Worm (Caenorhabditis elegans) whole organism, L1 larva: Measurements from ENCODE around the gene C56G2.15.

Experiments
- C16A3.4 ChIP-seq: fragments of 150-350 bp; optimal IDR thresholded peaks from 2 replicates; lab custom pipeline; 2014; ENCODE audit warnings: missing biosample characterization, missing genetic modification characterization
- C34B4.2 ChIP-seq: sonication (generic microtip); optimal IDR thresholded peaks from 2 replicates; lab custom pipeline; 2017; ENCODE audit warnings: mild to moderate bottlenecking, missing genetic modification characterization, missing compliant biosample characterization
- aha-1 ChIP-seq: fragments of 150-350 bp; optimal IDR thresholded peaks from 2 replicates; lab custom pipeline; 2014; ENCODE audit warnings: missing biosample characterization, missing genetic modification characterization
- ama-1 ChIP-seq: fragments of 150-350 bp; optimal IDR thresholded peaks from 2 replicates; lab custom pipeline; 2014
- blmp-1 ChIP-seq: fragments of 150-350 bp; optimal IDR thresholded peaks from 2 replicates; lab custom pipeline; 2014; ENCODE audit warnings: missing biosample characterization, missing genetic modification characterization
- ceh-63 ChIP-seq: fragments of 200-800 bp; sonication (Bioruptor generic); optimal IDR thresholded peaks from 2 replicates; lab custom pipeline; 2018; ENCODE audit warnings: mild to moderate bottlenecking, missing genetic modification characterization, missing compliant biosample characterization
- ceh-8 ChIP-seq: fragments of 200-800 bp; sonication (Bioruptor generic); optimal IDR thresholded peaks from 2 replicates; lab custom pipeline; 2018; ENCODE audit warnings: mild to moderate bottlenecking, missing genetic modification characterization, moderate library complexity, missing compliant biosample characterization
- ceh-88 ChIP-seq: fragments of 200-800 bp; sonication (Bioruptor generic); IDR thresholded peaks from 2 replicates; pipeline ENCODE4 v1.3.6; 2022; ENCODE audit warnings: missing genetic modification characterization, missing compliant biosample characterization
- ces-1 ChIP-seq: fragments of 150-350 bp; optimal IDR thresholded peaks from 2 replicates; lab custom pipeline; 2014; ENCODE audit warnings: missing biosample characterization, missing genetic modification reagents, missing genetic modification characterization
- dpl-1 ChIP-seq, 3 experiments: fragments of 150-350 bp in 2 of 3; sonication (generic microtip) in 1 of 3; optimal IDR thresholded peaks; 2 replicates each; lab custom pipeline; 2014 to 2017; ENCODE audit warnings: missing biosample characterization in 3 of 3, missing genetic modification characterization in 3 of 3, missing genetic modification reagents in 3 of 3
- dsc-1 ChIP-seq: sonication (generic microtip); optimal IDR thresholded peaks from 2 replicates; lab custom pipeline; 2016; ENCODE audit warnings: mild to moderate bottlenecking, missing genetic modification characterization, missing compliant biosample characterization
- efl-3 ChIP-seq: fragments of 200-800 bp; sonication (Bioruptor generic); optimal IDR thresholded peaks from 2 replicates; lab custom pipeline; 2018; ENCODE audit warnings: mild to moderate bottlenecking, missing genetic modification characterization, missing compliant biosample characterization
- elt-2 ChIP-seq: sonication (generic microtip); optimal IDR thresholded peaks from 2 replicates; lab custom pipeline; 2016; ENCODE audit warnings: missing genetic modification characterization, mild to moderate bottlenecking, inconsistent platforms, missing compliant biosample characterization, missing genetic modification reagents
- fkh-10 ChIP-seq: sonication (generic microtip); optimal IDR thresholded peaks from 2 replicates; lab custom pipeline; 2017; ENCODE audit warnings: missing biosample characterization, missing genetic modification reagents, missing genetic modification characterization
- fos-1 ChIP-seq: fragments of 150-350 bp; optimal IDR thresholded peaks from 2 replicates; lab custom pipeline; 2014; ENCODE audit warnings: missing biosample characterization, missing genetic modification characterization
- grh-1 ChIP-seq: fragments of 200-800 bp; sonication (Bioruptor generic); IDR thresholded peaks from 2 replicates; pipeline ENCODE4 v1.3.6; 2022; ENCODE audit warnings: missing genetic modification reagents, missing genetic modification characterization, missing compliant biosample characterization
- hpl-2 ChIP-seq: fragments of 150-350 bp; optimal IDR thresholded peaks from 2 replicates; lab custom pipeline; 2014; ENCODE audit warnings: missing biosample characterization, missing genetic modification reagents, missing genetic modification characterization
- irx-1 ChIP-seq: sonication (generic microtip); optimal IDR thresholded peaks from 2 replicates; lab custom pipeline; 2016; ENCODE audit warnings: missing genetic modification characterization, missing compliant biosample characterization
- isw-1 ChIP-seq: fragments of 200-800 bp; sonication (Bioruptor generic); IDR thresholded peaks from 2 replicates; pipeline ENCODE4 v1.3.6; 2022; ENCODE audit warnings: missing genetic modification characterization, missing compliant biosample characterization
- lin-14 ChIP-seq: fragments of 200-800 bp; sonication (Bioruptor generic); optimal IDR thresholded peaks from 2 replicates; lab custom pipeline; 2018; ENCODE audit warnings: mild to moderate bottlenecking, missing genetic modification characterization, moderate library complexity, missing compliant biosample characterization
- lin-15B ChIP-seq: fragments of 150-350 bp; sonication (generic microtip); optimal IDR thresholded peaks from 3 replicates; lab custom pipeline; 2014; ENCODE audit warnings: missing biosample characterization, missing genetic modification characterization
- lsy-2 ChIP-seq, 2 experiments: fragments of 150-350 bp; optimal IDR thresholded peaks; 2 replicates each; lab custom pipeline; 2014; ENCODE audit warnings: missing biosample characterization in 2 of 2, missing genetic modification characterization in 2 of 2
- mab-9 ChIP-seq: fragments of 200-800 bp; sonication (Bioruptor generic); IDR thresholded peaks from 2 replicates; pipeline ENCODE4 v1.3.6; 2022; ENCODE audit warnings: missing genetic modification reagents, missing genetic modification characterization, missing compliant biosample characterization
- mdl-1 ChIP-seq, 2 experiments: fragments of 150-350 bp; optimal IDR thresholded peaks; 2 replicates each; lab custom pipeline; 2014 to 2017; ENCODE audit warnings: missing biosample characterization in 2 of 2, missing genetic modification characterization in 2 of 2, inconsistent platforms in 1 of 2
- nhr-11 ChIP-seq: fragments of 150-350 bp; optimal IDR thresholded peaks from 2 replicates; lab custom pipeline; 2014; ENCODE audit warnings: missing biosample characterization, missing genetic modification characterization
- nhr-19 ChIP-seq: fragments of 200-800 bp; sonication (Bioruptor generic); conservative IDR thresholded peaks from 2 replicates; pipeline ENCODE4 v1.3.6; 2022; ENCODE audit warnings: missing genetic modification characterization, missing compliant biosample characterization
- nhr-47 ChIP-seq: sonication (generic microtip); optimal IDR thresholded peaks from 2 replicates; lab custom pipeline; 2016; ENCODE audit warnings: mild to moderate bottlenecking, missing genetic modification characterization, moderate library complexity, missing compliant biosample characterization
- nhr-71 ChIP-seq: sonication (generic microtip); optimal IDR thresholded peaks from 2 replicates; lab custom pipeline; 2016; ENCODE audit warnings: mild to moderate bottlenecking, missing genetic modification characterization, moderate library complexity, missing compliant biosample characterization
- nhr-90 ChIP-seq: sonication (generic microtip); optimal IDR thresholded peaks from 2 replicates; lab custom pipeline; 2016; ENCODE audit warnings: mild to moderate bottlenecking, missing genetic modification characterization, missing compliant biosample characterization; ENCODE audit not compliant: poor library complexity
- pag-3 ChIP-seq: sonication (generic microtip); optimal IDR thresholded peaks from 2 replicates; lab custom pipeline; 2017; ENCODE audit warnings: missing genetic modification characterization, mild to moderate bottlenecking, missing compliant biosample characterization, antibody characterized with exemption, borderline replicate concordance; ENCODE audit not compliant: insufficient read depth
- skn-1 ChIP-seq: fragments of 150-350 bp; optimal IDR thresholded peaks from 2 replicates; lab custom pipeline; 2014; ENCODE audit warnings: missing biosample characterization, missing genetic modification characterization
- sup-37 ChIP-seq: fragments of 200-800 bp; sonication (Bioruptor generic); optimal IDR thresholded peaks from 2 replicates; lab custom pipeline; 2018; ENCODE audit warnings: mild to moderate bottlenecking, missing genetic modification characterization, missing compliant biosample characterization
- unc-62 ChIP-seq: fragments of 150-350 bp; optimal IDR thresholded peaks from 2 replicates; lab custom pipeline; 2014; ENCODE audit warnings: missing biosample characterization, missing genetic modification reagents, missing genetic modification characterization
- unc-86 ChIP-seq: sonication (generic microtip); optimal IDR thresholded peaks from 2 replicates; lab custom pipeline; 2016; ENCODE audit warnings: missing genetic modification characterization, missing compliant biosample characterization
- xbp-1 ChIP-seq: sonication (generic microtip); optimal IDR thresholded peaks from 2 replicates; lab custom pipeline; 2016; ENCODE audit warnings: missing genetic modification characterization, missing compliant biosample characterization
- zag-1 ChIP-seq: fragments of 150-350 bp; optimal IDR thresholded peaks from 2 replicates; lab custom pipeline; 2014; ENCODE audit warnings: missing biosample characterization, missing genetic modification characterization
- zip-4 ChIP-seq: fragments of 200-800 bp; sonication (Bioruptor generic); optimal IDR thresholded peaks from 2 replicates; lab custom pipeline; 2018; ENCODE audit warnings: mild to moderate bottlenecking, missing genetic modification characterization, moderate library complexity, missing compliant biosample characterization

The C56G2.15 gene

DNA sequence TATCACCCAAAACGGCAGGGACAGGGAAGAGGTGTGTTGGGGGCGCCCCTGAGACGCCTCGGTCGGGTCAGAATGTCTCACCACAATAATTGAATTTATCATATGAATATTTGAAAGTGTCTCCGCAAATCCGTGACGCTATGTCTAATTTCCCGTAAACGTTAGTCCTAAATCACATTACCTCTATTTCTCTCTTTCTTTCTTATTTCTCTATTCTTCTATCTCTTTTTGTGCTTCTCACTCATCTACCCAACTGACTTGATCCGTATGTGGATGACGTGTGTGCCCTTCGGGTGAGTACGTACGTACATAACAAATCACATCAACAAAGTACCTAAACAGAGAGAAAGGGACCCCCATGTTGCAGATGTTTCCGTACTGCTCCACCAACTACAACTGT, 50.4 kb downstream of the C56G2.15 start:
- TF ChIP-seq ceh-8 (GFP tag; lab: Kevin White, UChicago) (no peak), dpl-1 (GFP tag; optimal IDR thresholded peaks at IDR 0.05; lab: Kevin White, UChicago) (no peak), zag-1 (tag; lab: Kevin White, UChicago) (no peak), sup-37 (no peak), lin-14 (GFP tag; lab: Kevin White, UChicago) (peak; percentile 79), mab-9 (GFP tag; lab: Robert Waterston, UW) (no peak), C34B4.2 (tag; lab: Kevin White, UChicago) (no peak), xbp-1 (tag; lab: Kevin White, UChicago) (no peak), fkh-10 (GFP tag; lab: Kevin White, UChicago) (peak; percentile 98), ces-1 (peak; percentile 81), nhr-90 (no peak), mdl-1 (tag; optimal IDR thresholded peaks at IDR 0.05; lab: Kevin White, UChicago) (no peak), ceh-88 (GFP tag; lab: Robert Waterston, UW) (no peak), pag-3 (tag; lab: Kevin White, UChicago) (no peak), C16A3.4 (tag; lab: Kevin White, UChicago) (no peak), lsy-2 (tag; optimal IDR thresholded peaks at IDR 0.05; lab: Kevin White, UChicago) (peak in 1 of 2 experiments; percentile 5), nhr-71 (tag; lab: Kevin White, UChicago) (peak; percentile 48), dsc-1 (tag; lab: Kevin White, UChicago) (no peak), nhr-47 (tag; lab: Kevin White, UChicago) (peak; percentile 48), zip-4 (no peak), ceh-63 (no peak), irx-1 (no peak), lin-15B (no peak), hpl-2 (GFP tag; lab: Kevin White, UChicago) (no peak), nhr-19 (peak; percentile 18; the same call in 1 of the 2 replicates), ama-1 (lab: Kevin White, UChicago) (no peak), skn-1 (tag; lab: Kevin White, UChicago) (no peak), efl-3 (GFP tag; lab: Kevin White, UChicago) (no peak), grh-1 (no peak), nhr-11 (tag; lab: Kevin White, UChicago) (no peak), unc-62 (GFP tag; lab: Kevin White, UChicago) (no peak), elt-2 (tag; lab: Kevin White, UChicago) (no peak)
- TF ChIP-seq, all 84 proteins: peak for 7

- TF ChIP-seq fos-1 (tag; lab: Kevin White, UChicago) = no peak
- no peak for TF ChIP-seq pag-3 (tag; lab: Kevin White, UChicago)
- no peak for TF ChIP-seq isw-1 (GFP tag; lab: Robert Waterston, UW)
- no peak for TF ChIP-seq nhr-11 (tag; lab: Kevin White, UChicago)
- no peak for TF ChIP-seq aha-1
- TF ChIP-seq blmp-1 (tag; lab: Kevin White, UChicago) = no peak
- TF ChIP-seq unc-86 = no peak
These were observed 50.9 kb downstream of the C56G2.15 start for ce11 chrIII:6316795-6317194.
